Worm (Caenorhabditis elegans): ENCODE results near the gene lipl-5.

The lipl-5 gene

ce11 chrV:346005-346404 is 39.5 kb upstream of the lipl-5 start:
- TF ChIP-seq lin-13 (GFP tag; optimal IDR thresholded peaks at IDR 0.05) (no peak), unc-62 (GFP tag; optimal IDR thresholded peaks at IDR 0.05) (no peak), nhr-77 (tag; optimal IDR thresholded peaks at IDR 0.05) (no peak), sma-3 (GFP tag; optimal IDR thresholded peaks at IDR 0.05) (no peak), ZK546.5 (tag; optimal IDR thresholded peaks at IDR 0.05) (no peak)

ce11 chrV:347561-348345 is 37.8 kb upstream of the lipl-5 start:
- no peak for TF ChIP-seq snpc-4 (tag; optimal IDR thresholded peaks at IDR 0.05)

- TF ChIP-seq nhr-237 (tag; optimal IDR thresholded peaks at IDR 0.05) (no peak), mbf-1 (tag; optimal IDR thresholded peaks at IDR 0.05) (no peak), elt-1 (tag; optimal IDR thresholded peaks at IDR 0.05) (no peak), nhr-21 (tag; optimal IDR thresholded peaks at IDR 0.05) (peak; percentile 23), F13H6.1 (tag; optimal IDR thresholded peaks at IDR 0.05) (peak; percentile 50), fos-1 (tag; optimal IDR thresholded peaks at IDR 0.05) (peak; percentile 67), lin-13 (GFP tag; optimal IDR thresholded peaks at IDR 0.05) (peak; percentile 53), ztf-1 (GFP tag; conservative IDR thresholded peaks at IDR 0.05) (no peak), egl-27 (tag; optimal IDR thresholded peaks at IDR 0.05) (no peak), ceh-16 (tag; optimal IDR thresholded peaks at IDR 0.05) (peak; percentile 57), peb-1 (tag; optimal IDR thresholded peaks at IDR 0.05) (no peak), nhr-10 (tag; optimal IDR thresholded peaks at IDR 0.05) (no peak), lin-39 (tag; optimal IDR thresholded peaks at IDR 0.05) (no peak), nhr-25 (tag; optimal IDR thresholded peaks at IDR 0.05) (peak; percentile 84), ztf-11 (tag; optimal IDR thresholded peaks at IDR 0.05) (no peak), gmeb-1 (tag; optimal IDR thresholded peaks at IDR 0.05) (peak; percentile 75), dmd-4 (tag; optimal IDR thresholded peaks at IDR 0.05) (no peak), ztf-4 (tag; optimal IDR thresholded peaks at IDR 0.05) (peak; percentile 47), alr-1 (tag; optimal IDR thresholded peaks at IDR 0.05) (no peak), unc-39 (tag; optimal IDR thresholded peaks at IDR 0.05) (no peak), sma-3 (GFP tag; optimal IDR thresholded peaks at IDR 0.05) (peak; percentile 58), mdl-1 (tag; optimal IDR thresholded peaks at IDR 0.05) (peak; percentile 59 to 89), blmp-1 (tag; optimal IDR thresholded peaks at IDR 0.05; ENCODE audit: insufficient read depth) (peak; percentile 23), sem-4 (tag; optimal IDR thresholded peaks at IDR 0.05) (peak; percentile 55), sma-9 (GFP tag; optimal IDR thresholded peaks at IDR 0.05) (peak; percentile 48), sma-9 (tag; optimal IDR thresholded peaks at IDR 0.05) (no peak), lin-11 (tag; optimal IDR thresholded peaks at IDR 0.05) (no peak), skn-1 (tag; optimal IDR thresholded peaks at IDR 0.05) (no peak), ama-1 (optimal IDR thresholded peaks at IDR 0.05) (peak; percentile 58), nhr-77 (tag; optimal IDR thresholded peaks at IDR 0.05) (no peak), nhr-23 (tag; optimal IDR thresholded peaks at IDR 0.05) (no peak), lsy-2 (tag; optimal IDR thresholded peaks at IDR 0.05) (peak; percentile 20 to 73), ZK546.5 (tag; optimal IDR thresholded peaks at IDR 0.05) (no peak), C34F6.9 (tag; optimal IDR thresholded peaks at IDR 0.05) (peak; percentile 80), zag-1 (tag; optimal IDR thresholded peaks at IDR 0.05) (no peak), elt-3 (tag; optimal IDR thresholded peaks at IDR 0.05) (no peak), nhr-6 (tag; optimal IDR thresholded peaks at IDR 0.05) (no peak), nhr-129 (tag; optimal IDR thresholded peaks at IDR 0.05) (peak; percentile 71), Y55F3AM.14 (GFP tag; optimal IDR thresholded peaks at IDR 0.05) (peak; percentile 40), nhr-11 (tag; optimal IDR thresholded peaks at IDR 0.05) (no peak), ceh-82 (tag; optimal IDR thresholded peaks at IDR 0.05) (no peak), nhr-12 (tag; optimal IDR thresholded peaks at IDR 0.05) (no peak), mab-5 (tag; optimal IDR thresholded peaks at IDR 0.05) (peak; percentile 6), unc-62 (GFP tag; optimal IDR thresholded peaks at IDR 0.05) (no peak), R02D3.7 (tag; optimal IDR thresholded peaks at IDR 0.05) (no peak), unc-55 (GFP tag; optimal IDR thresholded peaks at IDR 0.05) (peak; percentile 40), aly-2 (tag; optimal IDR thresholded peaks at IDR 0.05) (no peak), snpc-4 (tag; optimal IDR thresholded peaks at IDR 0.05) (no peak), crh-2 (tag; optimal IDR thresholded peaks at IDR 0.05) (peak; percentile 79)
Measured at ce11 chrV:349054-349453, 36.5 kb upstream of the lipl-5 start, which contains the start of gene atg-9. Gene atg-9, plus strand, starts transcription at chrV:349385.

Measured in whole organism, L2 larva.